Worm (Caenorhabditis elegans) whole organism, L4 larva: ENCODE measurements around the gene F32H5.3.

Experiments
- F49E8.2 ChIP-seq: sonication (generic microtip); optimal IDR thresholded peaks from 2 replicates; lab custom pipeline; 2016; ENCODE audit warnings: missing compliant biosample characterization, mild to moderate bottlenecking, missing genetic modification characterization, borderline replicate concordance
- R02D3.7 ChIP-seq: fragments of 150-350 bp; sonication (generic microtip); optimal IDR thresholded peaks from 3 replicates; lab custom pipeline; 2014; ENCODE audit warnings: missing biosample characterization, missing genetic modification characterization
- T26A8.4 ChIP-seq: fragments of 200-800 bp; sonication (Bioruptor generic); IDR thresholded peaks from 2 replicates; pipeline ENCODE4 v1.3.6; 2022; ENCODE audit warnings: missing genetic modification characterization, missing compliant biosample characterization
- ama-1 ChIP-seq: fragments of 150-350 bp; optimal IDR thresholded peaks from 2 replicates; lab custom pipeline; 2014; ENCODE audit warnings: inconsistent platforms, mixed read lengths
- egl-27 ChIP-seq: sonication (generic microtip); optimal IDR thresholded peaks from 3 replicates; lab custom pipeline; 2017; ENCODE audit warnings: missing biosample characterization, missing genetic modification reagents, missing genetic modification characterization
- lin-15B ChIP-seq: fragments of 150-350 bp; sonication (generic microtip); optimal IDR thresholded peaks from 3 replicates; lab custom pipeline; 2014; ENCODE audit warnings: missing biosample characterization, missing genetic modification characterization
- nhr-102 ChIP-seq: sonication (generic microtip); optimal IDR thresholded peaks from 2 replicates; lab custom pipeline; 2016; ENCODE audit warnings: mild to moderate bottlenecking, missing genetic modification characterization, moderate library complexity, missing compliant biosample characterization
- pqm-1 ChIP-seq: sonication (generic microtip); optimal IDR thresholded peaks from 2 replicates; lab custom pipeline; 2017; ENCODE audit warnings: missing biosample characterization, missing genetic modification characterization
- snpc-1.2 ChIP-seq: fragments of 200-800 bp; sonication (Bioruptor generic); IDR thresholded peaks from 2 replicates; pipeline ENCODE4 v1.3.6; 2022; ENCODE audit warnings: missing genetic modification reagents, missing genetic modification characterization, missing compliant biosample characterization
- unc-62 ChIP-seq, 3 experiments: fragments of 150-350 bp in 1 of 3; sonication (generic microtip); optimal IDR thresholded peaks in 2 of 3; peaks in 1 of 3; 1 replicate in 1 of 3; 2 replicates in 2 of 3; lab custom pipeline; 2014 to 2017; ENCODE audit warnings: missing biosample characterization in 3 of 3, missing genetic modification characterization in 3 of 3, missing genetic modification reagents in 3 of 3, missing genotype in 1 of 3

DNA sequence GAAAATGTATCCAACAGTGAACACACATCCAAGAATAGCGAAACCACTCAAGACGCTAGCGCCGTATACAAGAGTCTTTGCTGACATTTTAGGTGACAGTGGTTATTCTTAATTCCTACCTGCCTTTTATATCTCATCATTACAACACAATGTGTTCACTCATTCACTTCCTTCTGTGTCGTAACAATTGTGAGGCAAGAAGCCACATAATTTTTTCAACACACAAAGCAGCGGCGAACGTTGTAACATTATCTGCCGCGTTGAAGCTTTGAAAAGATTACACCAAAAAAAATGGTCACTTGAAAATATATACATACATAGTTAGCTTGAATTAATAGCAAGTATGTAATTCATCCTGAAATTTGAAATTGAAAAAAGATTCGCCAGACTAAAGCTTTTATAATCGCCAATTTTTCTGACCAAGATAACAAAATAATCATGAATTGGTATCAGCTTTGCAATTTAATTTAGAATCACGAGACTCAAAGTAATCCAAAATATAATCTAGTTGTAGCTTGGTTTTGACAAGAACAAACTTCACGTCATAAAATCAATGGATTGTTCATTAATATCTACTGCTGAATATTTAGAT is 41.1 kb upstream of the F32H5.3 start, which contains the start of the genes col-161 and srh-18:
- no peak for TF ChIP-seq unc-62 (GFP tag; optimal IDR thresholded peaks at IDR 0.05 in 1 of 2; lab: Kevin White, UChicago)
- no peak for TF ChIP-seq unc-62 (tag; optimal IDR thresholded peaks at IDR 0.05; lab: Kevin White, UChicago)
- TF ChIP-seq lin-15B (tag; lab: Kevin White, UChicago) = no peak
- no peak for TF ChIP-seq T26A8.4 (GFP tag; lab: Robert Waterston, UW)
- TF ChIP-seq egl-27 (tag; lab: Kevin White, UChicago) = no peak
- no peak for TF ChIP-seq pqm-1
- TF ChIP-seq ama-1 = no peak
- TF ChIP-seq R02D3.7 (tag; lab: Kevin White, UChicago) = no peak
- TF ChIP-seq nhr-102 (tag; lab: Kevin White, UChicago) = no peak
- TF ChIP-seq F49E8.2 = no peak
- no peak for TF ChIP-seq snpc-1.2 (GFP tag; lab: Robert Waterston, UW)
